Worm (Caenorhabditis elegans) whole organism, L4 larva: ENCODE measurements around the gene hda-2.

Experiments used
- D1046.2 ChIP-seq: fragments of 200-800 bp; sonication (Bioruptor generic); IDR thresholded peaks from 2 replicates; pipeline ENCODE4 v1.3.6; 2022; ENCODE audit warnings: missing genetic modification characterization, missing compliant biosample characterization
- F10B5.3 ChIP-seq: sonication (generic microtip); optimal IDR thresholded peaks from 2 replicates; lab custom pipeline; 2016; ENCODE audit warnings: mild to moderate bottlenecking, missing genetic modification characterization, missing compliant biosample characterization
- F44E2.7 ChIP-seq: fragments of 200-800 bp; sonication (Bioruptor generic); IDR thresholded peaks from 2 replicates; pipeline ENCODE4 v2.1.2; 2022; ENCODE audit warnings: missing genetic modification characterization, missing compliant biosample characterization
- R02D3.7 ChIP-seq: fragments of 150-350 bp; sonication (generic microtip); optimal IDR thresholded peaks from 3 replicates; lab custom pipeline; 2014; ENCODE audit warnings: missing biosample characterization, missing genetic modification characterization
- T26A8.4 ChIP-seq: fragments of 200-800 bp; sonication (Bioruptor generic); IDR thresholded peaks from 2 replicates; pipeline ENCODE4 v1.3.6; 2022; ENCODE audit warnings: missing genetic modification characterization, missing compliant biosample characterization
- Y48G9A.11 ChIP-seq: fragments of 200-800 bp; sonication (Bioruptor generic); IDR thresholded peaks from 2 replicates; pipeline ENCODE4 v1.3.6; 2022; ENCODE audit warnings: missing genetic modification reagents, missing genetic modification characterization, missing compliant biosample characterization
- Y5F2A.4 ChIP-seq: fragments of 200-800 bp; sonication (Bioruptor generic); optimal IDR thresholded peaks from 2 replicates; lab custom pipeline; 2018; ENCODE audit warnings: mild to moderate bottlenecking, missing genetic modification characterization, missing compliant biosample characterization
- ZK337.2 ChIP-seq: fragments of 200-800 bp; sonication (Bioruptor generic); IDR thresholded peaks from 2 replicates; pipeline ENCODE4 v1.3.6; 2022; ENCODE audit warnings: missing genetic modification reagents, missing genetic modification characterization, missing compliant biosample characterization
- aha-1 ChIP-seq: fragments of 150-350 bp; peaks from one replicate; lab custom pipeline; 2014; ENCODE audit warnings: missing biosample characterization, missing genetic modification characterization
- ama-1 ChIP-seq: fragments of 150-350 bp; optimal IDR thresholded peaks from 2 replicates; lab custom pipeline; 2014; ENCODE audit warnings: inconsistent platforms, mixed read lengths
- ceh-20 ChIP-seq: fragments of 200-800 bp; sonication (Bioruptor generic); IDR thresholded peaks from 2 replicates; pipeline ENCODE4 v1.3.6; 2022; ENCODE audit warnings: missing genetic modification reagents, missing genetic modification characterization, missing compliant biosample characterization
- ceh-44 ChIP-seq: fragments of 200-800 bp; sonication (Bioruptor generic); IDR thresholded peaks from 2 replicates; pipeline ENCODE4 v1.3.6; 2022; ENCODE audit warnings: missing genetic modification reagents, missing genetic modification characterization, missing compliant biosample characterization
- ceh-62 ChIP-seq: sonication (generic microtip); optimal IDR thresholded peaks from 2 replicates; lab custom pipeline; 2017; ENCODE audit warnings: missing biosample characterization, missing genetic modification characterization
- ceh-82 ChIP-seq: sonication (generic microtip); optimal IDR thresholded peaks from 2 replicates; lab custom pipeline; 2017; ENCODE audit warnings: missing biosample characterization, missing genetic modification characterization
- cey-2 ChIP-seq: sonication (generic microtip); optimal IDR thresholded peaks from 3 replicates; lab custom pipeline; 2017; ENCODE audit warnings: missing genetic modification characterization, mild to moderate bottlenecking, missing compliant biosample characterization, antibody characterized with exemption, borderline replicate concordance; ENCODE audit not compliant: insufficient read depth
- daf-16 ChIP-seq, 3 experiments: sonication (generic microtip); optimal IDR thresholded peaks; 2 replicates each; lab custom pipeline; 2016 to 2017; ENCODE audit warnings: missing genetic modification characterization in 3 of 3, missing genetic modification reagents in 3 of 3, mild to moderate bottlenecking in 2 of 3, missing compliant biosample characterization in 2 of 3, missing biosample characterization in 1 of 3, moderate library complexity in 1 of 3
- dmd-6 ChIP-seq: fragments of 200-800 bp; sonication (Bioruptor generic); IDR thresholded peaks from 2 replicates; pipeline ENCODE4 v1.3.6; 2022; ENCODE audit warnings: missing genetic modification reagents, missing genetic modification characterization, missing compliant biosample characterization
- dmd-8 ChIP-seq: fragments of 200-800 bp; sonication (Bioruptor generic); IDR thresholded peaks from 2 replicates; pipeline ENCODE4 v1.3.6; 2022; ENCODE audit warnings: missing genetic modification characterization, missing compliant biosample characterization
- dmd-9 ChIP-seq: fragments of 200-800 bp; sonication (Bioruptor generic); IDR thresholded peaks from 2 replicates; pipeline ENCODE4 v1.3.6; 2022; ENCODE audit warnings: missing genetic modification reagents, missing genetic modification characterization, missing compliant biosample characterization
- dve-1 ChIP-seq: sonication (generic microtip); optimal IDR thresholded peaks from 2 replicates; lab custom pipeline; 2017; ENCODE audit warnings: antibody characterized with exemption, mild to moderate bottlenecking, missing genetic modification characterization, missing compliant biosample characterization; ENCODE audit not compliant: insufficient read depth
- egl-43 ChIP-seq: fragments of 200-800 bp; sonication (Bioruptor generic); IDR thresholded peaks from 2 replicates; pipeline ENCODE4 v1.3.6; 2022; ENCODE audit warnings: missing genetic modification reagents, missing genetic modification characterization, missing compliant biosample characterization
- fkh-10 ChIP-seq: fragments of 150-350 bp; optimal IDR thresholded peaks from 2 replicates; lab custom pipeline; 2014; ENCODE audit warnings: missing biosample characterization, missing genetic modification reagents, missing genetic modification characterization
- fos-1 ChIP-seq: fragments of 150-350 bp; optimal IDR thresholded peaks from 2 replicates; lab custom pipeline; 2014; ENCODE audit warnings: missing biosample characterization, missing genetic modification characterization
- hlh-30 ChIP-seq: sonication (generic microtip); optimal IDR thresholded peaks from 2 replicates; lab custom pipeline; 2017; ENCODE audit warnings: antibody characterized with exemption, mild to moderate bottlenecking, missing genetic modification characterization, missing compliant biosample characterization; ENCODE audit not compliant: insufficient read depth
- jun-1 ChIP-seq: fragments of 150-350 bp; optimal IDR thresholded peaks from 2 replicates; lab custom pipeline; 2014; ENCODE audit warnings: missing biosample characterization, missing genetic modification reagents, missing genetic modification characterization
- lin-38 ChIP-seq: fragments of 200-800 bp; sonication (Bioruptor generic); IDR thresholded peaks from 2 replicates; pipeline ENCODE4 v1.3.6; 2022; ENCODE audit warnings: missing genetic modification reagents, missing genetic modification characterization, missing compliant biosample characterization
- lin-39 ChIP-seq: fragments of 150-350 bp; optimal IDR thresholded peaks from 2 replicates; lab custom pipeline; 2014; ENCODE audit warnings: missing biosample characterization, missing genetic modification reagents, missing genetic modification characterization
- lir-3 ChIP-seq: sonication (generic microtip); optimal IDR thresholded peaks from 2 replicates; lab custom pipeline; 2016; ENCODE audit warnings: mild to moderate bottlenecking, missing genetic modification characterization, missing compliant biosample characterization
- lsy-2 ChIP-seq, 2 experiments: fragments of 150-350 bp in 1 of 2; sonication (generic microtip) in 1 of 2; optimal IDR thresholded peaks; 2 replicates each; lab custom pipeline; 2014 to 2017; ENCODE audit warnings: missing biosample characterization in 2 of 2, missing genetic modification characterization in 2 of 2
- madf-5 ChIP-seq, 2 experiments: fragments of 200-800 bp; sonication (Bioruptor generic); IDR thresholded peaks; 2 replicates each; pipeline ENCODE4 v1.3.6; 2022; ENCODE audit warnings: missing compliant biosample characterization in 2 of 2, missing genetic modification characterization in 2 of 2
- mdl-1 ChIP-seq, 2 experiments: fragments of 150-350 bp in 1 of 2; sonication (generic microtip) in 1 of 2; optimal IDR thresholded peaks; 2 replicates each; lab custom pipeline; 2014 to 2017; ENCODE audit warnings: missing biosample characterization in 2 of 2, missing genetic modification characterization in 2 of 2
- mep-1 ChIP-seq: fragments of 150-350 bp; sonication (generic microtip); optimal IDR thresholded peaks from 3 replicates; lab custom pipeline; 2014; ENCODE audit warnings: missing biosample characterization, missing genetic modification characterization
- mxl-3 ChIP-seq: fragments of 200-800 bp; sonication (Bioruptor generic); optimal IDR thresholded peaks from 2 replicates; lab custom pipeline; 2018; ENCODE audit warnings: mild to moderate bottlenecking, missing genetic modification characterization, missing compliant biosample characterization
- nhr-102 ChIP-seq: sonication (generic microtip); optimal IDR thresholded peaks from 2 replicates; lab custom pipeline; 2016; ENCODE audit warnings: mild to moderate bottlenecking, missing genetic modification characterization, moderate library complexity, missing compliant biosample characterization
- nhr-11 ChIP-seq: fragments of 150-350 bp; optimal IDR thresholded peaks from 2 replicates; lab custom pipeline; 2014; ENCODE audit warnings: missing biosample characterization, missing genetic modification characterization
- nhr-41 ChIP-seq: fragments of 200-800 bp; sonication (Bioruptor generic); IDR thresholded peaks from 2 replicates; pipeline ENCODE4 v1.3.6; 2022; ENCODE audit warnings: missing genetic modification reagents, missing genetic modification characterization, missing compliant biosample characterization
- nhr-42 ChIP-seq: fragments of 200-800 bp; sonication (Bioruptor generic); IDR thresholded peaks from 2 replicates; pipeline ENCODE4 v1.3.6; 2022; ENCODE audit warnings: missing genetic modification characterization, missing compliant biosample characterization
- nhr-76 ChIP-seq: fragments of 150-350 bp; optimal IDR thresholded peaks from 2 replicates; lab custom pipeline; 2014; ENCODE audit warnings: missing biosample characterization, missing genetic modification characterization
- nhr-77 ChIP-seq: fragments of 150-350 bp; optimal IDR thresholded peaks from 2 replicates; lab custom pipeline; 2014; ENCODE audit warnings: missing biosample characterization, missing genetic modification characterization
- php-3 ChIP-seq: fragments of 200-800 bp; sonication (Bioruptor generic); IDR thresholded peaks from 2 replicates; pipeline ENCODE4 v1.3.6; 2022; ENCODE audit warnings: missing genetic modification reagents, missing genetic modification characterization, missing compliant biosample characterization
- pqm-1 ChIP-seq: sonication (generic microtip); optimal IDR thresholded peaks from 2 replicates; lab custom pipeline; 2017; ENCODE audit warnings: missing biosample characterization, missing genetic modification characterization
- set-16 ChIP-seq: fragments of 200-800 bp; sonication (Bioruptor generic); IDR thresholded peaks from 2 replicates; pipeline ENCODE4 v1.3.6; 2022; ENCODE audit warnings: missing genetic modification reagents, missing genetic modification characterization, missing compliant biosample characterization
- snpc-4 ChIP-seq: fragments of 150-350 bp; optimal IDR thresholded peaks from 2 replicates; lab custom pipeline; 2014; ENCODE audit warnings: missing biosample characterization, missing genetic modification characterization
- spr-3 ChIP-seq: fragments of 200-800 bp; sonication (Bioruptor generic); optimal IDR thresholded peaks from 2 replicates; lab custom pipeline; 2018; ENCODE audit warnings: mild to moderate bottlenecking, missing genetic modification characterization, missing compliant biosample characterization
- tag-97 ChIP-seq: fragments of 200-800 bp; sonication (Bioruptor generic); IDR thresholded peaks from 2 replicates; pipeline ENCODE4 v1.3.6; 2022; ENCODE audit warnings: missing genetic modification characterization, missing compliant biosample characterization
- tra-1 ChIP-seq: fragments of 200-800 bp; sonication (Bioruptor generic); IDR thresholded peaks from 2 replicates; pipeline ENCODE4 v1.3.6; 2022; ENCODE audit warnings: missing genetic modification reagents, missing genetic modification characterization, missing compliant biosample characterization
- unc-39 ChIP-seq: sonication (generic microtip); optimal IDR thresholded peaks from 2 replicates; lab custom pipeline; 2017; ENCODE audit warnings: missing biosample characterization, missing genetic modification characterization
- vab-7 ChIP-seq: fragments of 200-800 bp; sonication (Bioruptor generic); IDR thresholded peaks from 2 replicates; pipeline ENCODE4 v1.3.6; 2022; ENCODE audit warnings: missing genetic modification reagents, missing genetic modification characterization, missing compliant biosample characterization
- zag-1 ChIP-seq: fragments of 150-350 bp; optimal IDR thresholded peaks from 2 replicates; lab custom pipeline; 2014; ENCODE audit warnings: missing biosample characterization, missing genetic modification characterization
- zfp-2 ChIP-seq: sonication (generic microtip); optimal IDR thresholded peaks from 2 replicates; lab custom pipeline; 2016; ENCODE audit warnings: mild to moderate bottlenecking, missing genetic modification characterization, missing compliant biosample characterization
- ztf-11 ChIP-seq: fragments of 150-350 bp; optimal IDR thresholded peaks from 2 replicates; lab custom pipeline; 2014; ENCODE audit warnings: missing biosample characterization, missing genetic modification characterization
- ztf-7 ChIP-seq: fragments of 150-350 bp; optimal IDR thresholded peaks from 2 replicates; lab custom pipeline; 2014; ENCODE audit warnings: missing biosample characterization, missing genetic modification characterization

Gene hda-2

ce11 chrII:8016761-8017160, 5.6 kb downstream of the hda-2 start (continued):
- TF ChIP-seq snpc-4 (tag; lab: Kevin White, UChicago) (no peak), spr-3 (GFP tag; lab: Kevin White, UChicago) (no peak), nhr-42 (GFP tag; lab: Robert Waterston, UW) (no peak), ceh-44 (GFP tag; lab: Robert Waterston, UW) (no peak), ZK337.2 (GFP tag; lab: Robert Waterston, UW) (no peak), lin-39 (no peak), ztf-7 (tag; lab: Kevin White, UChicago) (peak; percentile 61), lir-3 (tag; lab: Kevin White, UChicago) (no peak), set-16 (no peak), tra-1 (GFP tag; lab: Robert Waterston, UW) (peak; percentile 82), mep-1 (peak; percentile 74), nhr-102 (tag; lab: Kevin White, UChicago) (peak; percentile 36), unc-39 (tag; lab: Kevin White, UChicago) (no peak), egl-43 (no peak), aha-1 (tag; lab: Kevin White, UChicago) (peak; percentile 97), Y48G9A.11 (GFP tag; lab: Robert Waterston, UW) (no peak), daf-16 (GFP tag; optimal IDR thresholded peaks at IDR 0.05; lab: Kevin White, UChicago) (no peak), daf-16 (tag; optimal IDR thresholded peaks at IDR 0.05; lab: Kevin White, UChicago) (peak; percentile 83), lsy-2 (tag; optimal IDR thresholded peaks at IDR 0.05; lab: Kevin White, UChicago) (peak; percentile 59 to 82), mxl-3 (GFP tag; lab: Kevin White, UChicago) (peak; percentile 78), D1046.2 (GFP tag; lab: Robert Waterston, UW) (peak; percentile 62; the same call in 1 of the 2 replicates), pqm-1 (tag; lab: Kevin White, UChicago) (peak; percentile 58), T26A8.4 (GFP tag; lab: Robert Waterston, UW) (0 out of 2 replicates have a peak, but pooled peaks have one; percentile 34), zag-1 (no peak), Y5F2A.4 (GFP tag; lab: Kevin White, UChicago) (no peak), ceh-20 (GFP tag; lab: Robert Waterston, UW) (0 out of 2 replicates have a peak, but pooled peaks have one; percentile 36), hlh-30 (peak; percentile 95), dmd-8 (GFP tag; lab: Robert Waterston, UW) (no peak), nhr-11 (tag; lab: Kevin White, UChicago) (peak; percentile 23), php-3 (GFP tag; lab: Robert Waterston, UW) (0 out of 2 replicates have a peak, but pooled peaks have one; percentile 54), dmd-9 (GFP tag; lab: Robert Waterston, UW) (no peak), jun-1 (tag; lab: Kevin White, UChicago) (peak; percentile 48), nhr-77 (peak; percentile 81), madf-5 (GFP tag; IDR thresholded peaks at IDR 0.05; lab: Robert Waterston, UW) (0 out of 4 replicates have a peak, but pooled peaks of 1 of the 2 experiments have one; percentile 14), ztf-11 (tag; lab: Kevin White, UChicago) (no peak), R02D3.7 (tag; lab: Kevin White, UChicago) (no peak), ceh-82 (tag; lab: Kevin White, UChicago) (no peak), nhr-41 (GFP tag; lab: Robert Waterston, UW) (no peak), vab-7 (no peak), nhr-76 (tag; lab: Kevin White, UChicago) (peak; percentile 32), dmd-6 (GFP tag; lab: Robert Waterston, UW) (peak; percentile 97), fkh-10 (no peak), lin-38 (peak; percentile 50), zfp-2 (tag; lab: Kevin White, UChicago) (no peak), ama-1 (no peak), cey-2 (peak; percentile 58), dve-1 (tag; lab: Kevin White, UChicago) (peak; percentile 95), F44E2.7 (GFP tag; lab: Robert Waterston, UW) (no peak), fos-1 (tag; lab: Kevin White, UChicago) (peak; percentile 70), tag-97 (GFP tag; lab: Robert Waterston, UW) (no peak), ceh-62 (tag; lab: Kevin White, UChicago) (no peak), F10B5.3 (tag; lab: Kevin White, UChicago) (no peak), mdl-1 (tag; optimal IDR thresholded peaks at IDR 0.05; lab: Kevin White, UChicago) (peak; percentile 86 to 96)
